Worm (Caenorhabditis elegans): ENCODE data around the gene B0035.3.

- TF ChIP-seq flt-1 (GFP tag; IDR thresholded peaks at IDR 0.05) (no peak), F13C5.2 (tag; optimal IDR thresholded peaks at IDR 0.05) (no peak), pes-1 (GFP tag; IDR thresholded peaks at IDR 0.05) (no peak), B0310.2 (tag; optimal IDR thresholded peaks at IDR 0.05) (no peak), tbx-37 (GFP tag; conservative IDR thresholded peaks at IDR 0.05) (no peak), ets-7 (tag; optimal IDR thresholded peaks at IDR 0.05) (no peak), ama-1 (optimal IDR thresholded peaks at IDR 0.05) (no peak), hmbx-1 (tag; optimal IDR thresholded peaks at IDR 0.05) (no peak), hmg-4 (GFP tag; optimal IDR thresholded peaks at IDR 0.05) (no peak), ceh-13 (GFP tag; optimal IDR thresholded peaks at IDR 0.05) (no peak)
Observed at ce11 chrIV:11317119-11317518, 2.3 kb upstream of the B0035.3 start, which contains the start of gene gspd-1.

Data from whole organism, early embryonic.